Worm (Caenorhabditis elegans) whole organism, young adult: ENCODE results near the gene sdz-7.

Source experiments
- B0035.1 ChIP-seq: sonication (generic microtip); optimal IDR thresholded peaks from 2 replicates; lab custom pipeline; 2016; ENCODE audit warnings: missing genetic modification characterization, mild to moderate bottlenecking, missing compliant biosample characterization, missing genotype, missing genetic modification reagents
- F22D6.2 ChIP-seq: sonication (generic microtip); optimal IDR thresholded peaks from 2 replicates; lab custom pipeline; 2016; ENCODE audit warnings: mild to moderate bottlenecking, missing genetic modification characterization, missing compliant biosample characterization
- ama-1 ChIP-seq, 3 experiments: fragments of 150-350 bp in 1 of 3; sonication (generic microtip) in 2 of 3; optimal IDR thresholded peaks; 2 replicates each; lab custom pipeline; 2014 to 2018; ENCODE audit warnings: missing biosample characterization in 2 of 3, missing genetic modification characterization in 2 of 3, missing genetic modification reagents in 2 of 3
- dpff-1 ChIP-seq: sonication (generic microtip); optimal IDR thresholded peaks from 2 replicates; lab custom pipeline; 2017; ENCODE audit warnings: mild to moderate bottlenecking, missing genetic modification characterization, missing compliant biosample characterization
- dpl-1 ChIP-seq: fragments of 150-350 bp; optimal IDR thresholded peaks from 2 replicates; lab custom pipeline; 2014; ENCODE audit warnings: missing biosample characterization, missing genetic modification reagents, missing genetic modification characterization
- ets-4 ChIP-seq: fragments of 200-800 bp; sonication (Bioruptor generic); optimal IDR thresholded peaks from 2 replicates; lab custom pipeline; 2018; ENCODE audit warnings: mild to moderate bottlenecking, missing genetic modification characterization, missing compliant biosample characterization
- hlh-12 ChIP-seq: sonication (generic microtip); optimal IDR thresholded peaks from 2 replicates; lab custom pipeline; 2016; ENCODE audit warnings: missing genetic modification characterization, missing compliant biosample characterization
- hmg-20 ChIP-seq: fragments of 200-800 bp; sonication (Bioruptor generic); IDR thresholded peaks from 2 replicates; pipeline ENCODE4 v1.3.6; 2022; ENCODE audit warnings: missing genetic modification reagents, missing genetic modification characterization, missing compliant biosample characterization
- pha-4 ChIP-seq: fragments of 150-350 bp; sonication (generic microtip); optimal IDR thresholded peaks from 2 replicates; lab custom pipeline; 2014; ENCODE audit warnings: missing biosample characterization, missing genetic modification reagents, missing genetic modification characterization
- rcor-1 ChIP-seq: fragments of 200-800 bp; sonication (Bioruptor generic); IDR thresholded peaks from 2 replicates; pipeline ENCODE4 v1.3.6; 2022; ENCODE audit warnings: missing genetic modification reagents, missing genetic modification characterization, missing compliant biosample characterization
- unc-62 ChIP-seq: fragments of 150-350 bp; optimal IDR thresholded peaks from 2 replicates; lab custom pipeline; 2014; ENCODE audit warnings: missing biosample characterization, missing genetic modification reagents, missing genetic modification characterization

DNA sequence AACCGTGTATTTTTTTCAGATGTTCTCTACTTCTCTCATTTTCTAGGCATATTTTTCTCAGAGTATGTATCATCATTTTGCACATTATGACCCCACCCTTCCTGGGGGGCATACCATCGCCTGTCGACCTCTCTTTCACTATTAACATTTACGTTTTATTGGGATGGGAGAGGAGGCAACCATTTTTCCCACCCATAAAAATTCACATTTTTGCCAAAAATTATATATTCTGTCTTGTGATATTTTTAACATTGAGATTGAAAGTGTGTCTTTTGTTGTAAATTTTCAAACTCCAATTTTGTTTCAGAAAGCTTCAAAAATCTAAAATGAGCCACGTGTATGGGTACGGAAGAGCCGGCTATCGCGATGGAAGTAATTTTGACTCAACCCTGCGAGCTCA, 17.0 kb upstream of the sdz-7 start, which contains the start of gene F53C3.7:
- TF ChIP-seq ama-1 (optimal IDR thresholded peaks at IDR 0.05; lab: Kevin White, UChicago) (no peak), ama-1 (GFP tag; optimal IDR thresholded peaks at IDR 0.05; lab: Kevin White, UChicago) (no peak), unc-62 (no peak), hlh-12 (tag; lab: Kevin White, UChicago) (no peak), hmg-20 (GFP tag; lab: Robert Waterston, UW) (no peak), dpff-1 (tag; lab: Kevin White, UChicago) (no peak), F22D6.2 (tag; lab: Kevin White, UChicago) (no peak), pha-4 (no peak), dpl-1 (GFP tag; lab: Kevin White, UChicago) (no peak), rcor-1 (GFP tag; lab: Robert Waterston, UW) (no peak), ets-4 (GFP tag; lab: Kevin White, UChicago) (no peak), B0035.1 (tag; lab: Kevin White, UChicago) (no peak)
